Fruit fly (Drosophila melanogaster): ENCODE results near the gene Ifrd1.

dm6 chr2L:2851589-2851988 lies 22.7 kb downstream of the Ifrd1 start:
- TF ChIP-seq Dll (optimal IDR thresholded peaks at IDR 0.05) (no peak), EcR (GFP tag; optimal IDR thresholded peaks at IDR 0.05) (no peak), pan (optimal IDR thresholded peaks at IDR 0.05) (no peak), psq (optimal IDR thresholded peaks at IDR 0.05) (no peak)
